Worm (Caenorhabditis elegans) whole organism, L4/young adult: Measurements from ENCODE around the gene C37C3.11.

Experiments
- W03F9.2 ChIP-seq: fragments of 150-350 bp; optimal IDR thresholded peaks from 2 replicates; lab custom pipeline; 2014; ENCODE audit warnings: missing biosample characterization, missing genetic modification characterization
- dao-5 ChIP-seq: sonication (generic microtip); optimal IDR thresholded peaks from 2 replicates; lab custom pipeline; 2016; ENCODE audit warnings: missing genotype, missing genetic modification characterization, moderate library complexity, missing compliant biosample characterization
- him-1 ChIP-seq: sonication (generic microtip); optimal IDR thresholded peaks from 2 replicates; lab custom pipeline; 2016; ENCODE audit warnings: missing genotype, missing genetic modification reagents, missing genetic modification characterization, missing compliant biosample characterization

DNA sequence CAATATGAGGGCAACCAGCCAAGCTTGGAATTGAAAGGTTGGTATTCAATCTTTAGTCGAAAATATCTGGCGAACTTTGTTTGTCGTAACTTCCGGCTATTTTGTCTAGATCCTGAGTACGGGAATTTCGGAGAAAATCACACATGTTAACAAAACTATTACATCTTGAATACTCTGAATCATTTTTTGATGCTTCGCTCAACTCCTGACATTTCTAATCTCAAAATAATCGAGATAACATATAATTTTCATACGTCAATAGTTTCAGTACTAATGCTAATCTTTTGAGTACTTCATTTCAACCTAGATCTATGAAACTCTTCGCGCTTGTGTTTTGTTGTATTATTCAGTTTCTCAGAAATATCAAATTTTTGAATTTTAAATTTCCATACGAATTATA, 36.7 kb upstream of the C37C3.11 start:
- TF ChIP-seq him-1 (tag; lab: Kevin White, UChicago) (no peak), dao-5 (tag; lab: Kevin White, UChicago) (no peak), W03F9.2 (tag; lab: Kevin White, UChicago) (no peak)
